Worm (Caenorhabditis elegans) whole organism, young adult: ENCODE data around the gene vha-11.

Experiments used
- T07F8.4 ChIP-seq: sonication (generic microtip); optimal IDR thresholded peaks from 2 replicates; lab custom pipeline; 2016; ENCODE audit warnings: mild to moderate bottlenecking, missing genetic modification characterization, moderate library complexity, missing compliant biosample characterization
- efl-1 ChIP-seq: fragments of 150-350 bp; optimal IDR thresholded peaks from 2 replicates; lab custom pipeline; 2014; ENCODE audit warnings: missing biosample characterization, missing genetic modification reagents, missing genetic modification characterization
- nhr-179 ChIP-seq: sonication (generic microtip); optimal IDR thresholded peaks from 2 replicates; lab custom pipeline; 2016; ENCODE audit warnings: mild to moderate bottlenecking, missing genetic modification characterization, missing compliant biosample characterization
- rcor-1 ChIP-seq: fragments of 200-800 bp; sonication (Bioruptor generic); IDR thresholded peaks from 2 replicates; pipeline ENCODE4 v1.3.6; 2022; ENCODE audit warnings: missing genetic modification reagents, missing genetic modification characterization, missing compliant biosample characterization
- sea-2 ChIP-seq: fragments of 200-800 bp; sonication (Bioruptor generic); IDR thresholded peaks from 2 replicates; pipeline ENCODE4 v1.3.6; 2022; ENCODE audit warnings: missing genetic modification characterization, missing compliant biosample characterization

- TF ChIP-seq T07F8.4 (tag; lab: Kevin White, UChicago) = no peak
- TF ChIP-seq nhr-179 (tag; lab: Kevin White, UChicago) = no peak
- TF ChIP-seq rcor-1 (GFP tag; lab: Robert Waterston, UW) = no peak
- no peak for TF ChIP-seq efl-1 (GFP tag; lab: Kevin White, UChicago)
- TF ChIP-seq sea-2 (GFP tag; lab: Robert Waterston, UW) = no peak
Measured at ce11 chrIV:2334012-2334411, 19.6 kb upstream of the vha-11 start.
